Fruit fly (Drosophila melanogaster) whole organism, wandering third instar larva: ENCODE results near the gene CG4073.

Source experiments
- Abd-B ChIP-seq: fragments of >200 bp; optimal IDR thresholded peaks from 2 replicates; lab custom pipeline; 2017; ENCODE audit warnings: missing biosample characterization, missing genetic modification characterization
- CG32264 ChIP-seq: fragments of 200-800 bp; sonication (Bioruptor generic); optimal IDR thresholded peaks from 2 replicates; lab custom pipeline; 2016; ENCODE audit warnings: missing biosample characterization, missing genetic modification characterization
- CG9705 ChIP-seq: fragments of 200-800 bp; sonication (Bioruptor generic); optimal IDR thresholded peaks from 2 replicates; lab custom pipeline; 2018; ENCODE audit warnings: missing biosample characterization, mild to moderate bottlenecking, missing genetic modification characterization
- Dfd ChIP-seq: fragments of >200 bp; optimal IDR thresholded peaks from 2 replicates; lab custom pipeline; 2017; ENCODE audit warnings: missing biosample characterization, missing genetic modification characterization
- Dif ChIP-seq: fragments of 200-275, 200-300 bp; sonication (Bioruptor generic); optimal IDR thresholded peaks from 2 replicates; lab custom pipeline; 2018; ENCODE audit warnings: missing biosample characterization, missing genetic modification characterization; ENCODE audit not compliant: partially characterized antibody
- HLH106 ChIP-seq: fragments of 200-800 bp; optimal IDR thresholded peaks from 3 replicates; lab custom pipeline; 2019; ENCODE audit warnings: missing biosample characterization, mild to moderate bottlenecking, missing genetic modification characterization, moderate library complexity
- Hnf4 ChIP-seq: fragments of 200-800 bp; sonication (Bioruptor generic); optimal IDR thresholded peaks from 2 replicates; lab custom pipeline; 2016; ENCODE audit warnings: missing biosample characterization, mild to moderate bottlenecking, missing genetic modification characterization
- Hr78 ChIP-seq: fragments of >200 bp; optimal IDR thresholded peaks from 2 replicates; lab custom pipeline; 2017; ENCODE audit warnings: missing biosample characterization, missing genetic modification characterization
- Hr83 ChIP-seq: fragments of 200-300 bp; sonication (Bioruptor generic); optimal IDR thresholded peaks from 2 replicates; lab custom pipeline; 2016; ENCODE audit warnings: missing biosample characterization, mild to moderate bottlenecking, missing genetic modification characterization, moderate library complexity; ENCODE audit not compliant: poor library complexity, severe bottlenecking
- Jra ChIP-seq: sonication (Bioruptor generic); optimal IDR thresholded peaks from 2 replicates; lab custom pipeline; 2016; ENCODE audit warnings: missing biosample characterization, missing genetic modification characterization
- Mio ChIP-seq: sonication (Bioruptor generic); optimal IDR thresholded peaks from 2 replicates; lab custom pipeline; 2016; ENCODE audit warnings: missing biosample characterization, missing genetic modification characterization
- Myc ChIP-seq: fragments of >200 bp; optimal IDR thresholded peaks from 2 replicates; lab custom pipeline; 2017
- N ChIP-seq: fragments of >200 bp; optimal IDR thresholded peaks from 2 replicates; lab custom pipeline; 2018; ENCODE audit warnings: missing biosample characterization, missing external identifiers, missing genetic modification characterization
- OdsH ChIP-seq: fragments of 200-800 bp; sonication (Bioruptor generic); optimal IDR thresholded peaks from 2 replicates; lab custom pipeline; 2016; ENCODE audit warnings: missing biosample characterization, mild to moderate bottlenecking, missing genetic modification characterization
- Rel ChIP-seq, 2 experiments: fragments of 200-800 bp; sonication (Bioruptor generic) in 1 of 2; optimal IDR thresholded peaks; 2 replicates in 1 of 2; 3 replicates in 1 of 2; lab custom pipeline; 2016 to 2019; ENCODE audit warnings: mild to moderate bottlenecking in 2 of 2, missing biosample characterization in 2 of 2, missing genetic modification characterization in 2 of 2, moderate library complexity in 1 of 2
- Sp1 ChIP-seq: fragments of 200-800 bp; sonication (Bioruptor generic); optimal IDR thresholded peaks from 3 replicates; lab custom pipeline; 2019; ENCODE audit warnings: missing biosample characterization, mild to moderate bottlenecking, missing genetic modification characterization, moderate library complexity
- Vsx2 ChIP-seq: fragments of 200-300, 225-300 bp; sonication (Bioruptor generic); optimal IDR thresholded peaks from 2 replicates; lab custom pipeline; 2018; ENCODE audit warnings: missing biosample characterization, missing genetic modification characterization; ENCODE audit not compliant: partially characterized antibody
- br ChIP-seq: fragments of 200-800 bp; sonication (Bioruptor generic); optimal IDR thresholded peaks from 2 replicates; lab custom pipeline; 2016; ENCODE audit warnings: missing biosample characterization, missing genetic modification characterization
- brk ChIP-seq: fragments of 200-800 bp; sonication (Bioruptor generic); optimal IDR thresholded peaks from 2 replicates; lab custom pipeline; 2016; ENCODE audit warnings: missing biosample characterization, mild to moderate bottlenecking, missing genetic modification characterization
- dl ChIP-seq, 2 experiments: fragments of 175-275, 200-275 bp in 1 of 2; fragments of 200-275 bp in 1 of 2; sonication (Bioruptor generic); optimal IDR thresholded peaks; lab custom pipeline; 2018; ENCODE audit warnings: mild to moderate bottlenecking in 2 of 2, missing biosample characterization in 2 of 2, missing genetic modification characterization in 2 of 2, moderate library complexity in 2 of 2; ENCODE audit not compliant: partially characterized antibody in 2 of 2, insufficient read depth in 1 of 2
- dmrt93B ChIP-seq: fragments of 200-800 bp; sonication (Bioruptor generic); optimal IDR thresholded peaks from 2 replicates; lab custom pipeline; 2018; ENCODE audit warnings: missing biosample characterization, mild to moderate bottlenecking, missing genetic modification characterization
- dsf ChIP-seq: sonication (Bioruptor generic); optimal IDR thresholded peaks from 2 replicates; lab custom pipeline; 2016; ENCODE audit warnings: missing biosample characterization, missing genetic modification characterization, borderline replicate concordance
- ey ChIP-seq: fragments of 200-800 bp; sonication (Bioruptor generic); optimal IDR thresholded peaks from 2 replicates; lab custom pipeline; 2016; ENCODE audit warnings: missing biosample characterization, missing genetic modification characterization
- foxo ChIP-seq, 2 experiments: fragments of 200-800 bp; sonication (Bioruptor generic); optimal IDR thresholded peaks; 2 replicates in 1 of 2; 3 replicates in 1 of 2; lab custom pipeline; 2016 to 2017; ENCODE audit warnings: missing biosample characterization in 2 of 2, missing genetic modification characterization in 2 of 2
- h ChIP-seq: fragments of 200-800 bp; sonication (Bioruptor generic); optimal IDR thresholded peaks from 3 replicates; lab custom pipeline; 2016; ENCODE audit warnings: missing biosample characterization, mild to moderate bottlenecking, missing genetic modification characterization
- jim ChIP-seq: fragments of 175-275, 200-325 bp; sonication (Bioruptor generic); optimal IDR thresholded peaks from 2 replicates; lab custom pipeline; 2016; ENCODE audit warnings: missing biosample characterization, mild to moderate bottlenecking, missing genetic modification characterization
- lola ChIP-seq: fragments of >200 bp; optimal IDR thresholded peaks from 2 replicates; lab custom pipeline; 2017; ENCODE audit warnings: missing biosample characterization, missing genetic modification characterization
- pan ChIP-seq: fragments of >200 bp; optimal IDR thresholded peaks from 2 replicates; lab custom pipeline; 2017
- psq ChIP-seq: fragments of 200-800 bp; sonication (Bioruptor generic); optimal IDR thresholded peaks from 3 replicates; lab custom pipeline; 2017; ENCODE audit warnings: missing biosample characterization, mild to moderate bottlenecking, missing genetic modification characterization, moderate library complexity
- rgr ChIP-seq: fragments of 200-800 bp; sonication (Bioruptor generic); optimal IDR thresholded peaks from 3 replicates; lab custom pipeline; 2016; ENCODE audit warnings: missing biosample characterization, mild to moderate bottlenecking, missing genetic modification characterization
- sage ChIP-seq: fragments of 200-800 bp; sonication (Bioruptor generic); optimal IDR thresholded peaks from 2 replicates; lab custom pipeline; 2016; ENCODE audit warnings: missing biosample characterization, mild to moderate bottlenecking, missing genetic modification characterization
- sv ChIP-seq: fragments of 200-800 bp; sonication (Bioruptor generic); optimal IDR thresholded peaks from 3 replicates; lab custom pipeline; 2016; ENCODE audit warnings: missing biosample characterization, missing genetic modification characterization
- tai ChIP-seq: sonication (Bioruptor generic); optimal IDR thresholded peaks from 2 replicates; lab custom pipeline; 2016; ENCODE audit warnings: missing biosample characterization, missing genetic modification characterization
- usp ChIP-seq: fragments of >200 bp; optimal IDR thresholded peaks from 2 replicates; lab custom pipeline; 2017; ENCODE audit warnings: missing biosample characterization, missing genetic modification characterization
- woc ChIP-seq: sonication (Bioruptor generic); optimal IDR thresholded peaks from 2 replicates; lab custom pipeline; 2016; ENCODE audit warnings: missing biosample characterization, mild to moderate bottlenecking, missing genetic modification characterization

CG4073 gene

dm6 chr3R:10726714-10727113, 12.1 kb downstream of the CG4073 start:
- no peak for TF ChIP-seq sage (GFP tag; lab: Kevin White, UChicago)
- no peak for TF ChIP-seq psq
- no peak for TF ChIP-seq dmrt93B (GFP tag; lab: Kevin White, UChicago)
- no peak for TF ChIP-seq rgr
- no peak for TF ChIP-seq Sp1 (GFP tag; lab: Kevin White, UChicago)
- TF ChIP-seq h (GFP tag; lab: Kevin White, UChicago): no peak
- no peak for TF ChIP-seq dl (GFP tag; optimal IDR thresholded peaks at IDR 0.05; lab: Kevin White, UChicago; ENCODE audit: insufficient read depth in 1 of 2, partially characterized antibody in 2 of 2)
- TF ChIP-seq Hr83: no peak
- TF ChIP-seq HLH106 (tag; lab: Kevin White, UChicago): no peak

dm6 chr3R:10735857-10736256, 21.3 kb downstream of the CG4073 start, which contains the start of gene tomboy20:
tomboy20 (minus strand) TSS chr3R:10735957.
- TF ChIP-seq usp (no peak), rgr (no peak), Vsx2 (GFP tag; lab: Kevin White, UChicago) (no peak), CG9705 (GFP tag; lab: Kevin White, UChicago) (no peak), Rel (GFP tag; optimal IDR thresholded peaks at IDR 0.05; lab: Kevin White, UChicago) (no peak), Rel (tag; optimal IDR thresholded peaks at IDR 0.05; lab: Kevin White, UChicago) (no peak), woc (no peak), h (GFP tag; lab: Kevin White, UChicago) (no peak), br (no peak), HLH106 (tag; lab: Kevin White, UChicago) (no peak), jim (no peak), Dfd (GFP tag; lab: Kevin White, UChicago) (no peak), dsf (no peak), Dif (GFP tag; lab: Kevin White, UChicago) (no peak), psq (no peak), dmrt93B (GFP tag; lab: Kevin White, UChicago) (no peak), lola (GFP tag; lab: Kevin White, UChicago) (no peak)

dm6 chr3R:10747650-10748049, 33.1 kb downstream of the CG4073 start:
- TF ChIP-seq jim (no peak), foxo (GFP tag; optimal IDR thresholded peaks at IDR 0.05; lab: Kevin White, UChicago) (no peak), pan (no peak), Jra (GFP tag; lab: Kevin White, UChicago) (no peak), sv (GFP tag; lab: Kevin White, UChicago) (no peak), sage (GFP tag; lab: Kevin White, UChicago) (no peak), Mio (GFP tag; lab: Kevin White, UChicago) (no peak), h (GFP tag; lab: Kevin White, UChicago) (no peak), rgr (no peak), Hr78 (GFP tag; lab: Kevin White, UChicago) (no peak), Dif (GFP tag; lab: Kevin White, UChicago) (no peak), Myc (lab: Kevin White, UChicago) (no peak), CG32264 (GFP tag; lab: Kevin White, UChicago) (no peak), usp (no peak), dmrt93B (GFP tag; lab: Kevin White, UChicago) (no peak), Sp1 (GFP tag; lab: Kevin White, UChicago) (no peak), ey (GFP tag; lab: Kevin White, UChicago) (no peak), psq (no peak), woc (no peak), N (GFP tag; lab: Kevin White, UChicago) (no peak)

- TF ChIP-seq Rel (GFP tag; optimal IDR thresholded peaks at IDR 0.05; lab: Kevin White, UChicago) (no peak), Rel (tag; optimal IDR thresholded peaks at IDR 0.05; lab: Kevin White, UChicago) (no peak), Abd-B (GFP tag; lab: Kevin White, UChicago) (no peak), Hr78 (GFP tag; lab: Kevin White, UChicago) (no peak), brk (GFP tag; lab: Kevin White, UChicago) (no peak), OdsH (GFP tag; lab: Kevin White, UChicago) (no peak), CG32264 (GFP tag; lab: Kevin White, UChicago) (no peak), Hr83 (no peak), Mio (GFP tag; lab: Kevin White, UChicago) (no peak), tai (GFP tag; lab: Kevin White, UChicago) (no peak), Dif (GFP tag; lab: Kevin White, UChicago) (no peak), HLH106 (tag; lab: Kevin White, UChicago) (no peak), N (GFP tag; lab: Kevin White, UChicago) (no peak), psq (no peak), Vsx2 (GFP tag; lab: Kevin White, UChicago) (no peak), Hnf4 (no peak), pan (no peak)
Observed at dm6 chr3R:10751061-10751460, 36.5 kb downstream of the CG4073 start, which contains the start of gene TkR86C. TkR86C (minus strand) TSS chr3R:10751228.
